Worm (Caenorhabditis elegans): ENCODE measurements around the gene Y51H4A.938.
A peak's percentile ranks its signal among the peaks of the same experiment; 100 is the strongest.

Gene Y51H4A.938

ce11 chrIV:16489958-16490357 lies 9.0 kb downstream of the Y51H4A.938 start:
- TF ChIP-seq hlh-13 (GFP tag; optimal IDR thresholded peaks at IDR 0.05) (no peak), ztf-16 (tag; optimal IDR thresholded peaks at IDR 0.05) (peak; percentile 4), sox-2 (GFP tag; IDR thresholded peaks at IDR 0.05) (0 out of 2 replicates have a peak, but pooled peaks have one; percentile 3), unc-55 (GFP tag; optimal IDR thresholded peaks at IDR 0.05) (peak; percentile 38), pax-1 (tag; optimal IDR thresholded peaks at IDR 0.05) (no peak), nfya-1 (tag; optimal IDR thresholded peaks at IDR 0.05) (peak; percentile 62), ceh-31 (tag; optimal IDR thresholded peaks at IDR 0.05) (peak; percentile 17), ceh-48 (tag; optimal IDR thresholded peaks at IDR 0.05) (no peak), dve-1 (tag; optimal IDR thresholded peaks at IDR 0.05) (peak; percentile 26), madf-2 (tag; optimal IDR thresholded peaks at IDR 0.05) (peak; percentile 2), sox-4 (tag; optimal IDR thresholded peaks at IDR 0.05) (no peak), ama-1 (optimal IDR thresholded peaks at IDR 0.05) (peak; percentile 30), tbx-2 (tag; optimal IDR thresholded peaks at IDR 0.05) (peak; percentile 38), ceh-18 (tag; optimal IDR thresholded peaks at IDR 0.05) (peak; percentile 3)

ce11 chrIV:16491411-16492036 lies 10.5 kb downstream of the Y51H4A.938 start:
- TF ChIP-seq tbx-7 (tag; optimal IDR thresholded peaks at IDR 0.05): peak; percentile 5
- no peak for TF ChIP-seq lim-6 (tag; optimal IDR thresholded peaks at IDR 0.05)
- no peak for TF ChIP-seq elt-4 (tag; optimal IDR thresholded peaks at IDR 0.05)
- no peak for TF ChIP-seq ztf-16 (tag; optimal IDR thresholded peaks at IDR 0.05)
- TF ChIP-seq unc-42 (tag; optimal IDR thresholded peaks at IDR 0.05): peak; percentile 57
- no peak for TF ChIP-seq sox-2 (GFP tag; IDR thresholded peaks at IDR 0.05)
- no peak for TF ChIP-seq fkh-10 (GFP tag; optimal IDR thresholded peaks at IDR 0.05)
- no peak for TF ChIP-seq hlh-15 (tag; optimal IDR thresholded peaks at IDR 0.05)
- no peak for TF ChIP-seq unc-3 (GFP tag; conservative IDR thresholded peaks at IDR 0.05)
- peak; percentile 26 for TF ChIP-seq unc-3 (tag; optimal IDR thresholded peaks at IDR 0.05)
- no peak for TF ChIP-seq dmd-4 (tag; optimal IDR thresholded peaks at IDR 0.05; ENCODE audit: borderline replicate concordance)
- TF ChIP-seq pha-4 (tag; optimal IDR thresholded peaks at IDR 0.05): no peak
- no peak for TF ChIP-seq zip-5 (tag; optimal IDR thresholded peaks at IDR 0.05)
- TF ChIP-seq ceh-34 (tag; optimal IDR thresholded peaks at IDR 0.05): peak; percentile 46
- peak; percentile 50 for TF ChIP-seq hlh-8 (tag; optimal IDR thresholded peaks at IDR 0.05)
- peak; percentile 29 for TF ChIP-seq C38D4.7 (GFP tag; optimal IDR thresholded peaks at IDR 0.05)
- TF ChIP-seq madf-2 (tag; optimal IDR thresholded peaks at IDR 0.05): peak; percentile 48
- TF ChIP-seq ref-2 (tag; optimal IDR thresholded peaks at IDR 0.05): peak; percentile 78
- TF ChIP-seq ceh-18 (tag; optimal IDR thresholded peaks at IDR 0.05): peak; percentile 72
- TF ChIP-seq pqm-1 (tag; optimal IDR thresholded peaks at IDR 0.05): no peak
- TF ChIP-seq unc-86 (tag; optimal IDR thresholded peaks at IDR 0.05): no peak
- no peak for TF ChIP-seq ceh-24 (tag; optimal IDR thresholded peaks at IDR 0.05)
- TF ChIP-seq ceh-6 (GFP tag; optimal IDR thresholded peaks at IDR 0.05): no peak
- peak; percentile 75 for TF ChIP-seq tbx-2 (tag; optimal IDR thresholded peaks at IDR 0.05)
- no peak for TF ChIP-seq ceh-48 (tag; optimal IDR thresholded peaks at IDR 0.05)
- no peak for TF ChIP-seq ahr-1 (tag; optimal IDR thresholded peaks at IDR 0.05)
- peak; percentile 43 for TF ChIP-seq unc-55 (GFP tag; optimal IDR thresholded peaks at IDR 0.05)
- TF ChIP-seq dve-1 (tag; optimal IDR thresholded peaks at IDR 0.05): peak; percentile 76
- TF ChIP-seq pat-9 (tag; optimal IDR thresholded peaks at IDR 0.05): no peak
- no peak for TF ChIP-seq ceh-14 (tag; optimal IDR thresholded peaks at IDR 0.05)
- peak; percentile 11 for TF ChIP-seq Y22D7AL.16 (tag; optimal IDR thresholded peaks at IDR 0.05)
- TF ChIP-seq eyg-1 (tag; optimal IDR thresholded peaks at IDR 0.05): no peak
- no peak for TF ChIP-seq pax-1 (tag; optimal IDR thresholded peaks at IDR 0.05)
- peak; percentile 42 for TF ChIP-seq pros-1 (tag; optimal IDR thresholded peaks at IDR 0.05)
- TF ChIP-seq nhr-232 (tag; optimal IDR thresholded peaks at IDR 0.05): no peak
- no peak for TF ChIP-seq npax-4 (tag; optimal IDR thresholded peaks at IDR 0.05)
- TF ChIP-seq K02D7.2 (tag; optimal IDR thresholded peaks at IDR 0.05): no peak
- TF ChIP-seq ceh-9 (tag; optimal IDR thresholded peaks at IDR 0.05): no peak
- TF ChIP-seq hlh-6 (tag; optimal IDR thresholded peaks at IDR 0.05): no peak
- TF ChIP-seq T23F11.4 (GFP tag; optimal IDR thresholded peaks at IDR 0.05): peak; percentile 61
- peak; percentile 8 for TF ChIP-seq ceh-19 (GFP tag; optimal IDR thresholded peaks at IDR 0.05)
- TF ChIP-seq hlh-13 (GFP tag; optimal IDR thresholded peaks at IDR 0.05): no peak
- no peak for TF ChIP-seq fkh-6 (tag; optimal IDR thresholded peaks at IDR 0.05)
- no peak for TF ChIP-seq F13H6.1 (tag; optimal IDR thresholded peaks at IDR 0.05)
- TF ChIP-seq ttx-3 (tag; optimal IDR thresholded peaks at IDR 0.05): no peak
- TF ChIP-seq ceh-30 (tag; optimal IDR thresholded peaks at IDR 0.05): no peak
